Fruit fly (Drosophila melanogaster) S2 (cell line): ENCODE results near the gene Or67d.

Experiments used
- CG8478 ChIP-seq: fragments of >200 bp; optimal IDR thresholded peaks from 2 replicates; lab custom pipeline; 2018
- CTCF ChIP-seq, 2 experiments: fragments of >200 bp; optimal IDR thresholded peaks; 2 replicates each; lab custom pipeline; 2018

DNA sequence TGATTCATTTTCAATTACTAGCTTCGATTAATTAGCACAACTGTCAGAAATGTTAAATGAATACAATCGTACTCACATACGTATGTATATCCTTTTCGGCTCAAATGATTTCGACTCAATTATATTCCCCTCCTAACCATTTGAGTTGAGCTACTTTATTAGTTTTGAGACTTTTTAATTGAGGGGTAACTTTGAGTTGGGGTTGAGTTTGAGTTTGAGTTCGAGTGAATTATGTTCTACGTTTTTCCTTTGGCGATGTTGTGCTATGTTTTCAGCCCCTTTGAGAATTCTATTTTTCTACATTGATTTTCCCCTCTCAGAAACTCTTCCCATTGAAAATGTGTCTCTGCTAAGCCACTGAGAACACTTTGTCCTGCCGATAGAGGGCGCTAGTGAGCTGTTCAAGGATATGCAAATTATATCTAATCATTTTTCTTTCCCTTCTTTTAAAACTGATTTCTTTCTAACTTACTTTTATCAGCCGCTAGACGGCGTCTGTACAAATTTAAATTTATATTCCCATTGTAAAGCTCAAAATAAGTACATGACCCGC, 26.7 kb upstream of the Or67d start:
- TF ChIP-seq CG8478 (no peak), CTCF (optimal IDR thresholded peaks at IDR 0.05; lab: Kevin White, UChicago) (peak; percentile 91 to 94)
